Worm (Caenorhabditis elegans): Measurements from ENCODE around the gene srx-113.

Gene srx-113

DNA sequence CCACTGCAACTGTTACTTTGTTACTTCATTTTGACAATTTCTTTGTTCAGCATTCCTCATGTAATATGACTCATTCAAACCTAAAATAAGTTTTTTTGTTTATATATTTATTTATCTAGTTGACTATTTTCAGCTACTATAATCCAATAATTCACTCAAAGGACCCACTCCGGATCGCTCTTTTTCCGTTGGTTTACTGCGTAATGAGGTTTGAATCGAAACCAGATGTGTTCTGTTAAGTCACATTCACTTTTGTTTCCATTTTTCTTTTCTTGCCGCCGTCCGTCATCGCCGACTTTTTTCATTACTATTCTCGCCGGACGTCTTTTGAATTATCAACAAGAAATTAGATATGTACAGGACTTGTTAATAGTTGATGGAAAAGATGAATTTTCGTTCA is 31.4 kb upstream of the srx-113 start:
- TF ChIP-seq fkh-4 (tag; optimal IDR thresholded peaks at IDR 0.05; ENCODE audit: borderline replicate concordance) = peak; percentile 60
- TF ChIP-seq dsc-1 (tag; optimal IDR thresholded peaks at IDR 0.05) = peak; percentile 90
- no peak for TF ChIP-seq mdl-1 (tag; optimal IDR thresholded peaks at IDR 0.05)
- peak; percentile 21 for TF ChIP-seq blmp-1 (tag; optimal IDR thresholded peaks at IDR 0.05)

DNA sequence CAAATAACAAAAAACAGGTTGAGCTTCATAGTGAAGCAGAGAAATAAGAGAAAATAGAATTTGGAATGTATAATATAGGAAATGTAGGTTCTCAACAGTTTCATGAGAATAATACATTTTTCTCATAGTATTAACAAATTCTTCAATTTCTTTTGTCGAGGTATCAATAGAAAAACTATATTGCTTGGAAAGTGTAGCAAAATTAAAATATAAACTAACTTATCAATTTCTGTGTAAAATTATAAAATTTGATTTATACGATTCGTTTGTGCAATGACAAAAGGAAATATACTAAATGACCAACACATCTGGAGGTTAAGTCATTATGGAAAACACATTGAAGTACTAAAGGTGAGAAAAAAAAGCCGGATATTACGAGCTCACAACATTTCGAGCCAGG is 29.7 kb upstream of the srx-113 start, which contains the start of gene W05B10.3:
TSS of gene W05B10.3 (minus strand) at position 101 of the 400 bp plus-strand sequence.
- TF ChIP-seq C34B4.2 (tag; optimal IDR thresholded peaks at IDR 0.05) (no peak), ceh-63 (GFP tag; optimal IDR thresholded peaks at IDR 0.05) (no peak), lin-39 (tag; optimal IDR thresholded peaks at IDR 0.05) (no peak)

DNA sequence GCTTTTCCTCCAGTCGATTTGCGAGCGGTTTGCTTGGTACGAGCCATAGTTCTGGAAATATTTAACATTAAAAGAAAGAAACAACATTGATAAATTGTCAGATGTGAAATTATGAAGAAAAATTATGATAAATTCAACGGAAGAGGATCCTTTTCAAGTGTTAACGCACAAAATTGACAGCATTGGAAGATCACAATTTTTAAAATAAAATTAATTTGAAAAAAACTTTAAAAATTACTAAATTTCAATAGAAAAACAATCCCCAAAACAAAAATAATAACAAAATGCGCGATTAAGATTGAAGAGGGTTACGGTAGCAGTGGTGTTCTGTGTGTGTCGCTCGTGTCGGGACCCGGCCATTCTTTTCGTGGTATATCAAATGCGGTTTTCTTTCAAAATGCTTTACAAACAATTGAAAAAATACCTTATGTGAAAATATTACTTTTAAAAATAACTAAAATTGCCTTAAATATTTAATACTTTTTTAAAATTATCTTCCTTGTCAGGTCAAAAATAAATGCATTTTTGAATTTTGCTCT is 28.4 kb upstream of the srx-113 start, which contains the start of gene his-74:
TSS of gene his-74 (minus strand) at position 51 of the 539 bp plus-strand sequence.
- TF ChIP-seq ceh-90 (tag; optimal IDR thresholded peaks at IDR 0.05) (no peak), ceh-88 (GFP tag; IDR thresholded peaks at IDR 0.05) (no peak), fkh-4 (tag; optimal IDR thresholded peaks at IDR 0.05; ENCODE audit: borderline replicate concordance) (no peak), swsn-7 (tag; optimal IDR thresholded peaks at IDR 0.05) (no peak), tbx-2 (tag; optimal IDR thresholded peaks at IDR 0.05) (no peak), zip-4 (GFP tag; optimal IDR thresholded peaks at IDR 0.05) (no peak), unc-30 (tag; optimal IDR thresholded peaks at IDR 0.05) (no peak), lin-13 (GFP tag; optimal IDR thresholded peaks at IDR 0.05) (no peak)

DNA sequence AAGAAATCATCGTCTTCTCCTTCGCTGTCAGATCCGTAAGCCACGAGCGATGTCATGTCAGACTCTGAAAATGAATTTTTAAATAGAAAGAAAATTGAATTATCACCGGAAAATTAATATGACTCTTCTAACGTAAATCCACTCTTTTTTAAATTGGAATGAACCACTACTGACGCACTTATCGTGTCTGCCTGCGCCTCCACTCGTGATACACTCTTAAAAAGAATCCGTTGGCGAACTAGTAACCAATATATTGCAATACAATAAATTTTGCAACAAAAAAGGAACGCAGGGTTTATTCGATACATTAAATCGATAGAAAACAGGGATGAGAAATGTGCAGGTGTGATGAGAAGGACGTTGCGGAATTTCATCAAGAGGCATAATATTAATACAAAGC is 27.5 kb upstream of the srx-113 start, which contains the start of gene ccch-3:
TSS of gene ccch-3 (minus strand) at position 262 of the 400 bp plus-strand sequence.
- peak; percentile 92 for TF ChIP-seq nhr-20 (tag; optimal IDR thresholded peaks at IDR 0.05)
- TF ChIP-seq ces-1 (GFP tag; optimal IDR thresholded peaks at IDR 0.05) = no peak
- peak; percentile 37 for TF ChIP-seq lir-3 (tag; optimal IDR thresholded peaks at IDR 0.05; ENCODE audit: poor library complexity)
- peak; percentile 6 for TF ChIP-seq fos-1 (tag; optimal IDR thresholded peaks at IDR 0.05)
- TF ChIP-seq efl-3 (GFP tag; optimal IDR thresholded peaks at IDR 0.05) = no peak
- peak; percentile 31 for TF ChIP-seq fkh-4 (tag; optimal IDR thresholded peaks at IDR 0.05; ENCODE audit: borderline replicate concordance)
- TF ChIP-seq nhr-237 (tag; optimal IDR thresholded peaks at IDR 0.05) = no peak
- TF ChIP-seq nhr-85 (tag) = peak; percentile 86
- no peak for TF ChIP-seq nhr-76 (tag; optimal IDR thresholded peaks at IDR 0.05)
- peak; percentile 72 to 80 for TF ChIP-seq efl-1 (optimal IDR thresholded peaks at IDR 0.05)
- peak; percentile 78 to 97 for TF ChIP-seq efl-1 (GFP tag; optimal IDR thresholded peaks at IDR 0.05 in 1 of 2)
- TF ChIP-seq nhr-77 (tag; optimal IDR thresholded peaks at IDR 0.05) = peak; percentile 5
- TF ChIP-seq F16B12.6 (tag; optimal IDR thresholded peaks at IDR 0.05) = peak; percentile 48
- peak; percentile 79 for TF ChIP-seq rnt-1 (tag; optimal IDR thresholded peaks at IDR 0.05)
- TF ChIP-seq ceh-88 (GFP tag; IDR thresholded peaks at IDR 0.05) = no peak
- TF ChIP-seq pqm-1 (tag; optimal IDR thresholded peaks at IDR 0.05) = no peak
- no peak for TF ChIP-seq aha-1 (tag; optimal IDR thresholded peaks at IDR 0.05)
- peak; percentile 77 for TF ChIP-seq tbx-2 (tag; optimal IDR thresholded peaks at IDR 0.05)
- TF ChIP-seq grh-1 (GFP tag; IDR thresholded peaks at IDR 0.05) = 0 out of 2 replicates have a peak, but pooled peaks have one; percentile 30
- TF ChIP-seq unc-98 (GFP tag; IDR thresholded peaks at IDR 0.05) = no peak
- no peak for TF ChIP-seq hlh-4 (tag; optimal IDR thresholded peaks at IDR 0.05)
- peak; percentile 76 to 86 for TF ChIP-seq lin-35 (GFP tag; optimal IDR thresholded peaks at IDR 0.05)
- TF ChIP-seq ceh-63 (GFP tag; optimal IDR thresholded peaks at IDR 0.05) = no peak
- TF ChIP-seq nhr-12 (tag; optimal IDR thresholded peaks at IDR 0.05) = no peak
- no peak for TF ChIP-seq nhr-84 (tag; optimal IDR thresholded peaks at IDR 0.05)
- no peak for TF ChIP-seq zag-1 (tag; optimal IDR thresholded peaks at IDR 0.05)
- TF ChIP-seq mep-1 (tag; optimal IDR thresholded peaks at IDR 0.05) = peak; percentile 82
- TF ChIP-seq unc-130 (tag; optimal IDR thresholded peaks at IDR 0.05) = peak; percentile 78
- TF ChIP-seq pax-3 (tag; optimal IDR thresholded peaks at IDR 0.05) = peak; percentile 57
- TF ChIP-seq ets-5 (GFP tag; IDR thresholded peaks at IDR 0.05) = no peak
- peak; percentile 80 for TF ChIP-seq xbp-1 (tag; optimal IDR thresholded peaks at IDR 0.05)
- no peak for TF ChIP-seq lin-39 (tag; optimal IDR thresholded peaks at IDR 0.05)
- TF ChIP-seq unc-62 (GFP tag; optimal IDR thresholded peaks at IDR 0.05) = no peak
- no peak for TF ChIP-seq ceh-90 (tag; optimal IDR thresholded peaks at IDR 0.05)
- no peak for TF ChIP-seq mef-2 (tag; optimal IDR thresholded peaks at IDR 0.05)
- TF ChIP-seq nhr-19 (GFP tag; conservative IDR thresholded peaks at IDR 0.05) = peak; percentile 77
- TF ChIP-seq lin-13 (GFP tag; optimal IDR thresholded peaks at IDR 0.05) = peak; percentile 72
- no peak for TF ChIP-seq ztf-11 (tag; optimal IDR thresholded peaks at IDR 0.05)
- peak; percentile 78 for TF ChIP-seq swsn-7 (tag; optimal IDR thresholded peaks at IDR 0.05)
- peak; percentile 34 for TF ChIP-seq ztf-4 (tag; optimal IDR thresholded peaks at IDR 0.05)
